Worm (Caenorhabditis elegans) whole organism, midembryonic: Measurements from ENCODE around the gene T04H1.12.

Experiments
- cog-1 ChIP-seq: sonication (generic microtip); optimal IDR thresholded peaks from 2 replicates; lab custom pipeline; 2016; ENCODE audit warnings: missing genetic modification characterization, missing compliant biosample characterization
- flt-1 ChIP-seq: fragments of 200-800 bp; sonication (Bioruptor generic); IDR thresholded peaks from 2 replicates; pipeline ENCODE4 v1.3.6; 2022; ENCODE audit warnings: missing genetic modification characterization, missing compliant biosample characterization
- klf-2 ChIP-seq: fragments of 200-800 bp; sonication (Bioruptor generic); conservative IDR thresholded peaks from 2 replicates; pipeline ENCODE4 v1.3.6; 2022; ENCODE audit warnings: missing genetic modification reagents, missing genetic modification characterization, missing compliant biosample characterization
- med-1 ChIP-seq: sonication (generic microtip); optimal IDR thresholded peaks from 2 replicates; lab custom pipeline; 2017; ENCODE audit warnings: missing genetic modification characterization, mild to moderate bottlenecking, missing compliant biosample characterization, antibody characterized with exemption, missing genetic modification reagents; ENCODE audit not compliant: insufficient read depth
- ref-1 ChIP-seq: fragments of 200-800 bp; sonication (Bioruptor generic); conservative IDR thresholded peaks from 2 replicates; pipeline ENCODE4 v1.3.6; 2022; ENCODE audit warnings: missing genetic modification reagents, missing genetic modification characterization, missing compliant biosample characterization
- ztf-23 ChIP-seq: fragments of 200-800 bp; sonication (Bioruptor generic); IDR thresholded peaks from 2 replicates; pipeline ENCODE4 v1.3.6; 2022; ENCODE audit warnings: missing genetic modification reagents, missing genetic modification characterization, missing compliant biosample characterization

- TF ChIP-seq flt-1, result no peak
- no peak for TF ChIP-seq ref-1 (GFP tag; lab: Robert Waterston, UW)
- TF ChIP-seq med-1 (GFP tag; lab: Kevin White, UChicago), result no peak
- TF ChIP-seq cog-1 (tag; lab: Kevin White, UChicago), result no peak
- no peak for TF ChIP-seq ztf-23 (GFP tag; lab: Robert Waterston, UW)
- TF ChIP-seq klf-2 (GFP tag; lab: Robert Waterston, UW), result no peak
Measured at ce11 chrV:12263723-12264122, 8.3 kb downstream of the T04H1.12 start, which contains the start of gene ssp-35.
